Fruit fly (Drosophila melanogaster): ENCODE measurements around the gene Mitofilin.

The Mitofilin gene

DNA sequence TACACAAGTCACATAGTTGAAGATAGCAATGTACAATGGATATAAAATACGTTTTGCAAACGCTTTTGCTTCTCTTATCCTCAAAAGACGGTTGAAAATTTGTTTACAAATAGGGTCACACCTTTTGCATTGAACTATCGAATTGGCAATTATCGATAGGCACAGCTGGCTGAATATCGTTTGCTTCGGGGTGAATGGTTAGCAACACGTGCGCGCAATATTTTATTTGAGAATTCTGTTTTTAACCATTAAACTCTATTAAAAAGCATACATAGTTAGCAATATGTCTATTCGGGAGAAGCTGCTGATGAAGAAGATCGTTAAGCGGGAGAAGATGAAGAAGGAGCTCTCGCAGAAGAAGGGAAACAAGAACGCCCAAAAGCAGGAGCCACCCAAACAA is 12.4 kb upstream of the Mitofilin start:
- TF ChIP-seq bab1 (GFP tag; optimal IDR thresholded peaks at IDR 0.05) (peak; percentile 41), Mnt (GFP tag; optimal IDR thresholded peaks at IDR 0.05) (peak; percentile 100), CG11617 (GFP tag; optimal IDR thresholded peaks at IDR 0.05) (no peak), Crg-1 (GFP tag; optimal IDR thresholded peaks at IDR 0.05) (no peak), CG33017 (tag; optimal IDR thresholded peaks at IDR 0.05) (no peak), toe (GFP tag; optimal IDR thresholded peaks at IDR 0.05) (no peak), ovo (GFP tag; optimal IDR thresholded peaks at IDR 0.05) (no peak), cic (GFP tag; optimal IDR thresholded peaks at IDR 0.05) (peak; percentile 15), CG5204 (GFP tag; optimal IDR thresholded peaks at IDR 0.05) (no peak), kay (GFP tag; ENCODE audit: borderline replicate concordance) (no peak), CG7101 (tag; optimal IDR thresholded peaks at IDR 0.05) (no peak), CG12768 (GFP tag; optimal IDR thresholded peaks at IDR 0.05) (no peak), CG7045 (GFP tag; optimal IDR thresholded peaks at IDR 0.05) (no peak), pad (GFP tag; optimal IDR thresholded peaks at IDR 0.05) (no peak), Clk (GFP tag; optimal IDR thresholded peaks at IDR 0.05) (no peak), tj (GFP tag; optimal IDR thresholded peaks at IDR 0.05) (no peak), cnc (optimal IDR thresholded peaks at IDR 0.05) (no peak), Hr96 (GFP tag; optimal IDR thresholded peaks at IDR 0.05) (no peak), CG1620 (GFP tag; optimal IDR thresholded peaks at IDR 0.05) (no peak), CG14711 (tag; optimal IDR thresholded peaks at IDR 0.05) (peak; percentile 29)

DNA sequence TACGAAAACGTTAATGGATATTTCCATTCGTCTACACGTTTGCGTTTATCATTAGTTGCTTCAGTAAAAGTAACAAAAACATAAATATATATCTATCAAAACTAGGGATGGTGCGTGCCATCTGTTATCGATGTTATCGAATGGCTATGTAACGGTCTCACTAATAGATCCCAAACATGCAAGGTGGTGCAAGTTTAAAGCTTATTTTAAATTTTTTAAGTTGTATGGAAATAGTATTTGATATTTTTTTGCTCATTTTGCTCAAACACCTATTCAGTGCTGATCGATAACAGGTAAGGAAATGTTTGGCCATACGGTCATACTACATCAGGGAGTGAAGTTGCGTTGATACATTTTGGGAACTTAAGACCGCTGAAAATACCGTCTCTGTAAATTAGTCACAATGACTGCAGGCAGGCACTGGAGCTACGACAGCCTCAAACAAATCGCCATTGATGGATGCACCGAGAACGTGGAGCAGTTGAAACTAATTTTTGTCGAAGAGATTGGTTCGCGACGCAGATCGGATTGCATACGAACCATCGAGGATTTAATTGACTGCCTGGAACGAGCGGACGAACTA is 11.1 kb upstream of the Mitofilin start, which contains the start of the genes CG45099, CG6015, pit and Fadd:
TSS of gene CG45099 (minus strand) at position 127 of the 583 bp plus-strand sequence.
TSS of gene CG6015 (minus strand) at position 127 of the 583 bp plus-strand sequence.
TSS of gene pit (plus strand) at position 139 of the 583 bp plus-strand sequence.
TSS of gene Fadd (plus strand) at position 296 of the 583 bp plus-strand sequence.
- TF ChIP-seq Mnt (GFP tag; optimal IDR thresholded peaks at IDR 0.05) (peak; percentile 52), toe (GFP tag; optimal IDR thresholded peaks at IDR 0.05) (no peak), CG1620 (GFP tag; optimal IDR thresholded peaks at IDR 0.05) (no peak), CG11617 (GFP tag; optimal IDR thresholded peaks at IDR 0.05) (peak; percentile 50), bab1 (GFP tag; optimal IDR thresholded peaks at IDR 0.05) (peak; percentile 72), CG7101 (tag; optimal IDR thresholded peaks at IDR 0.05) (peak; percentile 17), cnc (optimal IDR thresholded peaks at IDR 0.05) (no peak), cic (GFP tag; optimal IDR thresholded peaks at IDR 0.05) (peak; percentile 1)

DNA sequence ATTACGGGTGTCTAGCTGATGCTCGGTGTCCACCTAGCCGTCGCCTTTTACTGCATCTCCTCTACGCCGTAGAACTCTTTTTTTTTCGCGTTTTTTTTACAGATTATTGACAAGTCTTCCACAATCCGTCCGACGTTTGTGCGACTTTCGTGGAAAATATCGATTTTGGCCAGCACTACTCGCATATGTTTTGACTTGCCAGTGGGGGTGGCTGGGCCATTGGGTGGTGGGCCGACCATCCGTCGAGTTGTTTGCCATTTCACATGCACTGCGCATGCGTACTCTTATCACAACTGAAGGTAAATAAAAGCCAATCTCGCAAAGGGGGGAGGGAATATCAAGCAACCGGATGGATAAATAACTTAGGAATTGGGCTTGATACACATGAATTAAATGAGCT is 8.6 kb upstream of the Mitofilin start, which contains the start of gene CG13409:
TSS of gene CG13409 (minus strand) at position 163 of the 400 bp plus-strand sequence.
- TF ChIP-seq ovo (GFP tag; optimal IDR thresholded peaks at IDR 0.05) (no peak), Mnt (GFP tag; optimal IDR thresholded peaks at IDR 0.05) (no peak)

DNA sequence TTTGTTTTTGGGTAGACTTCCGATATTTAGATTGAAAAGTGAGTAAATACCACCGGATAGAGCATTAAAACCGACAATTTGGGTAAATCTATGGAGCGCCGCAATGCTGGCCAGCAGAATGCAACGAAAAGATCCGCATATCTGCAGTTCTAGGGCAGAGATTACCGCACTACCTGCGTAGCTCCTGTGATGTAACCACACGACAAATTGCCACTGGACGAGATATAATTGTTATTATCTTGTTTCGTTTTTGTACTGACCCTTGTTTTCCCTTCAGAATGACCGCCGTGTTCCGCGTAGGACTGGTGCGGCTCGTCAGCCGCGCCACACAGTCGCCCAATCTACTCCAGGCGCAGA is 4.6 kb upstream of the Mitofilin start:
- TF ChIP-seq CG5204 (GFP tag; optimal IDR thresholded peaks at IDR 0.05) (no peak), kay (GFP tag; ENCODE audit: borderline replicate concordance) (no peak), pad (GFP tag; optimal IDR thresholded peaks at IDR 0.05) (no peak), CG1620 (GFP tag; optimal IDR thresholded peaks at IDR 0.05) (no peak), bab1 (GFP tag; optimal IDR thresholded peaks at IDR 0.05) (no peak), CG7101 (tag; optimal IDR thresholded peaks at IDR 0.05) (no peak), cic (GFP tag; optimal IDR thresholded peaks at IDR 0.05) (no peak), CG7045 (GFP tag; optimal IDR thresholded peaks at IDR 0.05) (no peak)

DNA sequence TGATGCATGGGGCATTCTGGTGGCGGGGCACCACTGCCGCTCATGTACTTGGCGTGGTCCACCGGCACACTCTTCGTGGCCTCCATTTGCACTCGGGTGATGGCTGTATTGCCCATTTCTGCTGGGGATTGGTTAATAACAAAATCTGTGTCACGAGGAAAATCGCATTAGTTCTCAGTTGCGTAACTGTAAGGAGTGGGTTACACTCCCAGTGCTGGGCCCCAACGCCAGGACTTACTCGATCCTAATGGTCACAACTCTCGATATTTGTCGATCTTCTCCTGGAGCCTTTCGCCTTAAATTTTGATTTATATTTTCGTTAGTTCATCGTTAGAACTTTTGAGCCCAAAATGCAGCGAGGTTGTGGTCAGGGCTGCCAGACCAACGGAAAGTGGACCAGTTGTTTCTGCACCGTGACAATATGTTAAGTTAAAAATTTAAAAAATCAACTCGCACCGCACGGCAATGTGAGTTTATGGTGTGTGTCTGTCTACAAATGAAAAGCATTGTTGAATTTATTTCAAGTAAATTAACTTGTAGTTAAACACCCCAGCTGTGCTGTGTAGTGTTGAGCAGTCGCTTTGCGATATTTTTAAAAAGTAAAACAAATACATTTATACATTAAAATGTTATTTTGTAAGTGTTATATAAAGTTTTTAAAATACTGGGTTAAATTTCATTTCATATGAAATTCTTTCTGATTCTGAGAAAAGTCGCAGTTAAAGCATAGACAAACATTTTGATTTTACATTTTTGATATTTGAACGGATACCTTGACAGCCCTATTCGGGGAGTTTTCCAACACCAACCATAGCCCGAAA is 4.0 kb upstream of the Mitofilin start, which contains the start of the genes Cchl and ND-42:
TSS of gene Cchl (minus strand) at position 559 of the 821 bp plus-strand sequence.
TSS of gene ND-42 (plus strand) at position 788 of the 821 bp plus-strand sequence.
- TF ChIP-seq tj (GFP tag; optimal IDR thresholded peaks at IDR 0.05) (peak; percentile 63), Crg-1 (GFP tag; optimal IDR thresholded peaks at IDR 0.05) (peak; percentile 91), CG11617 (GFP tag; optimal IDR thresholded peaks at IDR 0.05) (peak; percentile 94), CG5204 (GFP tag; optimal IDR thresholded peaks at IDR 0.05) (no peak), cnc (optimal IDR thresholded peaks at IDR 0.05) (no peak), pad (GFP tag; optimal IDR thresholded peaks at IDR 0.05) (peak; percentile 84), Clk (GFP tag; optimal IDR thresholded peaks at IDR 0.05) (peak; percentile 57), CG33017 (tag; optimal IDR thresholded peaks at IDR 0.05) (peak; percentile 81), kay (GFP tag; ENCODE audit: borderline replicate concordance) (no peak), CG7101 (tag; optimal IDR thresholded peaks at IDR 0.05) (peak; percentile 91), ovo (GFP tag; optimal IDR thresholded peaks at IDR 0.05) (peak; percentile 69), Hr96 (GFP tag; optimal IDR thresholded peaks at IDR 0.05) (no peak), toe (GFP tag; optimal IDR thresholded peaks at IDR 0.05) (no peak), CG7045 (GFP tag; optimal IDR thresholded peaks at IDR 0.05) (peak; percentile 84), CG12768 (GFP tag; optimal IDR thresholded peaks at IDR 0.05) (peak; percentile 93), Mnt (GFP tag; optimal IDR thresholded peaks at IDR 0.05) (peak; percentile 82), cic (GFP tag; optimal IDR thresholded peaks at IDR 0.05) (peak; percentile 47), CG1620 (GFP tag; optimal IDR thresholded peaks at IDR 0.05) (peak; percentile 88), CG14711 (tag; optimal IDR thresholded peaks at IDR 0.05) (peak; percentile 93), bab1 (GFP tag; optimal IDR thresholded peaks at IDR 0.05) (peak; percentile 84)

DNA sequence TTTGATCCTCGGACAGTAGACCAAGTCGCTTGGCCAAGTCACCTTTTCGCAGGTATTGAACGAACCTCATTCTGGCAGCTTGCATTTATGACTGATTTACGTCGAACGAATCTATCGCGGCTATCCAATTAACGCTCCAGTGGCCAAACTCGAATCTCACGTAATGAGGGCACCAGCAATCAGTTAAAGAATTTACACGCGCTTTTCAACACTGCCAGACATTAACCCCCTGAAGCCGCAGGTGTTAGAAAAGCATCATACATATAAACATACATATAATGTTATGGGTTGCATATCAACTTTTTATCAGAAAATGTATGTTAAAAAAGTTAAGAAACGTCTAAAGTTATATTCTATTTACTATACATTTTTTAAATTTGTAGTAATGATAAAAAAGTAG is 2.2 kb upstream of the Mitofilin start, which contains the start of gene CG6028:
TSS of gene CG6028 (minus strand) at position 187 of the 400 bp plus-strand sequence.
- TF ChIP-seq CG5204 (GFP tag; optimal IDR thresholded peaks at IDR 0.05) (no peak), tj (GFP tag; optimal IDR thresholded peaks at IDR 0.05) (no peak), Hr96 (GFP tag; optimal IDR thresholded peaks at IDR 0.05) (peak; percentile 50), Mnt (GFP tag; optimal IDR thresholded peaks at IDR 0.05) (peak; percentile 53), CG7101 (tag; optimal IDR thresholded peaks at IDR 0.05) (peak; percentile 38), CG7045 (GFP tag; optimal IDR thresholded peaks at IDR 0.05) (no peak), Clk (GFP tag; optimal IDR thresholded peaks at IDR 0.05) (no peak), pad (GFP tag; optimal IDR thresholded peaks at IDR 0.05) (peak; percentile 45), cic (GFP tag; optimal IDR thresholded peaks at IDR 0.05) (peak; percentile 11), Crg-1 (GFP tag; optimal IDR thresholded peaks at IDR 0.05) (peak; percentile 27), cnc (optimal IDR thresholded peaks at IDR 0.05) (no peak), kay (GFP tag; ENCODE audit: borderline replicate concordance) (no peak), toe (GFP tag; optimal IDR thresholded peaks at IDR 0.05) (peak; percentile 34), CG1620 (GFP tag; optimal IDR thresholded peaks at IDR 0.05) (peak; percentile 47), ovo (GFP tag; optimal IDR thresholded peaks at IDR 0.05) (peak; percentile 9), bab1 (GFP tag; optimal IDR thresholded peaks at IDR 0.05) (peak; percentile 58), CG12768 (GFP tag; optimal IDR thresholded peaks at IDR 0.05) (peak; percentile 64), CG14711 (tag; optimal IDR thresholded peaks at IDR 0.05) (peak; percentile 12), CG33017 (tag; optimal IDR thresholded peaks at IDR 0.05) (peak; percentile 47), CG11617 (GFP tag; optimal IDR thresholded peaks at IDR 0.05) (no peak)
